Worm (Caenorhabditis elegans) whole organism, mixed stage, embryonic: ENCODE data around the gene ndnf-1.

Source experiments
- ceh-39 ChIP-seq: fragments of 150-350 bp; optimal IDR thresholded peaks from 2 replicates; lab custom pipeline; 2014; ENCODE audit warnings: missing biosample characterization, missing genetic modification characterization
- ces-1 ChIP-seq: fragments of 150-350 bp; optimal IDR thresholded peaks from 2 replicates; lab custom pipeline; 2014; ENCODE audit warnings: missing biosample characterization, missing genetic modification reagents, missing genetic modification characterization
- elt-3 ChIP-seq: fragments of 150-350 bp; optimal IDR thresholded peaks from 2 replicates; lab custom pipeline; 2014; ENCODE audit warnings: missing biosample characterization, missing genetic modification characterization
- lin-13 ChIP-seq: fragments of 150-350 bp; optimal IDR thresholded peaks from 2 replicates; lab custom pipeline; 2014; ENCODE audit warnings: missing biosample characterization, missing genetic modification characterization
- nhr-12 ChIP-seq: fragments of 150-350 bp; optimal IDR thresholded peaks from 2 replicates; lab custom pipeline; 2014; ENCODE audit warnings: missing biosample characterization, missing genetic modification characterization
- nhr-237 ChIP-seq: fragments of 150-350 bp; optimal IDR thresholded peaks from 2 replicates; lab custom pipeline; 2014; ENCODE audit warnings: missing biosample characterization, missing genetic modification characterization
- nhr-76 ChIP-seq: sonication (generic microtip); optimal IDR thresholded peaks from 2 replicates; lab custom pipeline; 2017; ENCODE audit warnings: missing biosample characterization, missing genetic modification characterization
- pha-4 ChIP-seq: fragments of 150-350 bp; optimal IDR thresholded peaks from 2 replicates; lab custom pipeline; 2018; ENCODE audit warnings: missing biosample characterization, missing genetic modification reagents, missing genetic modification characterization
- sptf-1 ChIP-seq: sonication (generic microtip); optimal IDR thresholded peaks from 2 replicates; lab custom pipeline; 2017; ENCODE audit warnings: mild to moderate bottlenecking, missing genetic modification characterization, moderate library complexity, missing compliant biosample characterization
- unc-62 ChIP-seq: fragments of 150-350 bp; optimal IDR thresholded peaks from 2 replicates; lab custom pipeline; 2014; ENCODE audit warnings: missing biosample characterization, missing genetic modification reagents, missing genetic modification characterization
- zip-8 ChIP-seq: fragments of 150-350 bp; optimal IDR thresholded peaks from 2 replicates; lab custom pipeline; 2014; ENCODE audit warnings: missing biosample characterization, missing genetic modification characterization
- ztf-11 ChIP-seq: fragments of 150-350 bp; optimal IDR thresholded peaks from 2 replicates; lab custom pipeline; 2014; ENCODE audit warnings: missing biosample characterization, missing genetic modification characterization

DNA sequence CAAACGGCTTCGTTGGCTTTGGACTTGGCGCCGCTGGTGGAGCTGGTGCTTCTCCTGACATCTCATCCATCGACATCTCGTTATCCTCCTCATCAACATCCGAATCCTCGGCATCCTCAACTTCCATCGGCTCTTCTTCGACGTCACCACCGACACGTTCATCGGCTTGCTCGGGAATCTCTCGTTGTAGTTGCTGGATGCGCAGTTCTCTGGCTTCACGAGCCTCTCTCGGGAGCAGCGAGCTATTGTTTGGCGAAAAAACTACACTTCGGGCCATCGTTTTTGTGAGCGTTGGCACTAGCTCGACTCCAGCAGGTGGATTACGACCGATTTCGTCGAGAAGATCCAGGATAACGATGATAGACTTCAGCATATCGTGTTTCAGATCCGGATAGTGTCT, 17.3 kb upstream of the ndnf-1 start:
- TF ChIP-seq ztf-11: no peak
- TF ChIP-seq zip-8 (tag; lab: Kevin White, UChicago): no peak
- TF ChIP-seq lin-13 (tag; lab: Kevin White, UChicago): no peak
- no peak for TF ChIP-seq elt-3 (tag; lab: Kevin White, UChicago)
- TF ChIP-seq nhr-237 (tag; lab: Kevin White, UChicago): no peak
- no peak for TF ChIP-seq nhr-12 (tag; lab: Kevin White, UChicago)
- TF ChIP-seq ceh-39 (tag; lab: Kevin White, UChicago): no peak
- TF ChIP-seq pha-4 (tag; lab: Kevin White, UChicago): no peak
- no peak for TF ChIP-seq nhr-76
- TF ChIP-seq sptf-1 (tag; lab: Kevin White, UChicago): no peak
- no peak for TF ChIP-seq unc-62 (GFP tag; lab: Kevin White, UChicago)
- TF ChIP-seq ces-1 (GFP tag; lab: Kevin White, UChicago): no peak
